Fruit fly (Drosophila melanogaster) whole organism, embryonic: ENCODE data around the gene Stat92E.

ENCODE experiments used
- Antp ChIP-seq: fragments of 200-800 bp; sonication (Bioruptor generic); optimal IDR thresholded peaks from 3 replicates; lab custom pipeline; 2016; ENCODE audit warnings: missing biosample characterization, missing genetic modification characterization
- BEAF-32 ChIP-seq: fragments of 200-800 bp; sonication (Bioruptor generic); optimal IDR thresholded peaks from 3 replicates; lab custom pipeline; 2017; ENCODE audit warnings: missing biosample characterization, missing genetic modification characterization, mild to moderate bottlenecking, moderate library complexity, missing genetic modification reagents
- CG10959 ChIP-seq: fragments of 200-800 bp; sonication (Bioruptor generic); IDR thresholded peaks from 2 replicates; pipeline ENCODE4 v1.3.6; 2022; ENCODE audit warnings: missing biosample characterization, missing genetic modification characterization
- CG12942 ChIP-seq: fragments of 200-800 bp; sonication (Bioruptor generic); optimal IDR thresholded peaks from 3 replicates; lab custom pipeline; 2016; ENCODE audit warnings: missing biosample characterization, missing genetic modification characterization
- CG15269 ChIP-seq: fragments of 200-800 bp; sonication (Bioruptor generic); optimal IDR thresholded peaks from 2 replicates; lab custom pipeline; 2018; ENCODE audit warnings: missing biosample characterization, mild to moderate bottlenecking, missing genetic modification characterization, moderate library complexity
- CG16863 ChIP-seq: fragments of 200-800 bp; sonication (Bioruptor generic); optimal IDR thresholded peaks from 3 replicates; lab custom pipeline; 2016; ENCODE audit warnings: missing biosample characterization, missing genetic modification characterization
- CG17186 ChIP-seq: fragments of 200-800 bp; sonication (Bioruptor generic); optimal IDR thresholded peaks from 3 replicates; lab custom pipeline; 2017; ENCODE audit warnings: missing biosample characterization, missing genetic modification reagents, missing genetic modification characterization
- CG1792 ChIP-seq: fragments of 200-800 bp; sonication (Bioruptor generic); optimal IDR thresholded peaks from 2 replicates; lab custom pipeline; 2016; ENCODE audit warnings: missing biosample characterization, missing genetic modification characterization
- CG2120 ChIP-seq: fragments of 200-800 bp; sonication (Bioruptor generic); optimal IDR thresholded peaks from 3 replicates; lab custom pipeline; 2016; ENCODE audit warnings: missing biosample characterization, missing genetic modification characterization
- CG30403 ChIP-seq: fragments of 200-800 bp; sonication (Bioruptor generic); optimal IDR thresholded peaks from 3 replicates; lab custom pipeline; 2016; ENCODE audit warnings: missing biosample characterization, missing genetic modification characterization
- CG3847 ChIP-seq: fragments of 200-800 bp; sonication (Bioruptor generic); IDR thresholded peaks from 2 replicates; pipeline ENCODE4 v1.3.6; 2022; ENCODE audit warnings: missing biosample characterization, missing genetic modification characterization
- CG7372 ChIP-seq: fragments of 200-800 bp; sonication (Bioruptor generic); IDR thresholded peaks from 2 replicates; pipeline ENCODE4 v1.3.6; 2022; ENCODE audit warnings: missing biosample characterization, missing genetic modification characterization
- CG7839 ChIP-seq: fragments of 200-800 bp; sonication (Bioruptor generic); optimal IDR thresholded peaks from 3 replicates; lab custom pipeline; 2018; ENCODE audit warnings: missing biosample characterization, mild to moderate bottlenecking, missing genetic modification characterization, moderate library complexity
- CG8924 ChIP-seq: fragments of 200-800 bp; optimal IDR thresholded peaks from 3 replicates; lab custom pipeline; 2019; ENCODE audit warnings: missing biosample characterization, mild to moderate bottlenecking, missing genetic modification characterization, moderate library complexity
- CG9215 ChIP-seq: fragments of 200-800 bp; sonication (Bioruptor generic); IDR thresholded peaks from 2 replicates; pipeline ENCODE4 v1.3.6; 2022; ENCODE audit warnings: missing biosample characterization, missing genetic modification characterization
- CG9797 ChIP-seq: fragments of 200-800 bp; sonication (Bioruptor generic); optimal IDR thresholded peaks from 3 replicates; lab custom pipeline; 2018; ENCODE audit warnings: missing biosample characterization, mild to moderate bottlenecking, missing genetic modification characterization
- Chrac-16 ChIP-seq: fragments of 200-800 bp; sonication (Bioruptor generic); optimal IDR thresholded peaks from 3 replicates; lab custom pipeline; 2016; ENCODE audit warnings: missing biosample characterization, missing genetic modification characterization
- CkIIα-i1 ChIP-seq: fragments of 200-800 bp; sonication (Bioruptor generic); IDR thresholded peaks from 2 replicates; pipeline ENCODE4 v1.3.6; 2022; ENCODE audit warnings: missing biosample characterization, missing genetic modification characterization
- Deaf1 ChIP-seq: fragments of 200-800 bp; optimal IDR thresholded peaks from 3 replicates; lab custom pipeline; 2019; ENCODE audit warnings: missing biosample characterization, mild to moderate bottlenecking, missing genetic modification characterization, moderate library complexity
- Dp ChIP-seq: fragments of 200-800 bp; sonication (Bioruptor generic); optimal IDR thresholded peaks from 2 replicates; lab custom pipeline; 2018; ENCODE audit warnings: missing biosample characterization, mild to moderate bottlenecking, missing genetic modification characterization, moderate library complexity
- E2f2 ChIP-seq: fragments of 200-800 bp; sonication (Bioruptor generic); IDR thresholded peaks from 2 replicates; pipeline ENCODE4 v1.3.6; 2022; ENCODE audit warnings: missing biosample characterization, missing genetic modification characterization
- Ets65A ChIP-seq: fragments of 200-800 bp; sonication (Bioruptor generic); peaks from one replicate; lab custom pipeline; 2016; ENCODE audit warnings: missing biosample characterization, missing genetic modification characterization
- Ets97D ChIP-seq: fragments of 200-800 bp; sonication (Bioruptor generic); optimal IDR thresholded peaks from 3 replicates; lab custom pipeline; 2016; ENCODE audit warnings: missing biosample characterization, missing genetic modification characterization
- HLHmδ ChIP-seq: fragments of 200-800 bp; sonication (Bioruptor generic); optimal IDR thresholded peaks from 2 replicates; lab custom pipeline; 2018; ENCODE audit warnings: missing biosample characterization, mild to moderate bottlenecking, missing genetic modification characterization, moderate library complexity
- HmgD ChIP-seq: fragments of 200-800 bp; sonication (Bioruptor generic); optimal IDR thresholded peaks from 3 replicates; lab custom pipeline; 2016; ENCODE audit warnings: missing biosample characterization, missing genetic modification characterization
- HmgZ ChIP-seq: fragments of 200-800 bp; sonication (Bioruptor generic); optimal IDR thresholded peaks from 2 replicates; lab custom pipeline; 2018; ENCODE audit warnings: missing biosample characterization, mild to moderate bottlenecking, missing genetic modification characterization
- MBD-R2 ChIP-seq: fragments of 200-800 bp; sonication (Bioruptor generic); IDR thresholded peaks from 2 replicates; pipeline ENCODE4 v1.3.6; 2022; ENCODE audit warnings: missing biosample characterization, missing genetic modification characterization
- Nf-YA ChIP-seq: fragments of 200-800 bp; sonication (Bioruptor generic); IDR thresholded peaks from 2 replicates; pipeline ENCODE4 v1.3.6; 2022; ENCODE audit warnings: missing biosample characterization, missing genetic modification characterization
- Pdp1 ChIP-seq, 2 experiments: fragments of 200-800 bp; sonication (Bioruptor generic); optimal IDR thresholded peaks; 3 replicates each; lab custom pipeline; 2016; ENCODE audit warnings: missing biosample characterization in 2 of 2, missing genetic modification characterization in 2 of 2, mild to moderate bottlenecking in 1 of 2, moderate library complexity in 1 of 2
- Ptx1 ChIP-seq: fragments of 200-800 bp; sonication (Bioruptor generic); IDR thresholded peaks from 2 replicates; pipeline ENCODE4 v1.3.6; 2022; ENCODE audit warnings: missing biosample characterization, missing genetic modification characterization
- Side ChIP-seq: fragments of 200-800 bp; sonication (Bioruptor generic); optimal IDR thresholded peaks from 2 replicates; lab custom pipeline; 2016; ENCODE audit warnings: missing biosample characterization, missing genetic modification characterization
- Sin3A ChIP-seq: fragments of >200 bp; optimal IDR thresholded peaks from 2 replicates; lab custom pipeline; 2018
- Trl ChIP-seq, 3 experiments: fragments of >200 bp in 2 of 3; fragments of 200-800 bp in 1 of 3; sonication (Bioruptor generic) in 1 of 3; optimal IDR thresholded peaks; 2 replicates in 1 of 3; 3 replicates in 2 of 3; lab custom pipeline; 2016 to 2017; ENCODE audit warnings: missing biosample characterization in 1 of 3, missing genetic modification characterization in 1 of 3
- Vsx1 ChIP-seq: fragments of 200-800 bp; sonication (Bioruptor generic); optimal IDR thresholded peaks from 2 replicates; lab custom pipeline; 2017; ENCODE audit warnings: missing biosample characterization, mild to moderate bottlenecking, missing genetic modification characterization, missing genetic modification reagents
- ab ChIP-seq: fragments of 200-800 bp; sonication (Bioruptor generic); optimal IDR thresholded peaks from 2 replicates; lab custom pipeline; 2016; ENCODE audit warnings: missing biosample characterization, missing genetic modification characterization
- ash1 ChIP-seq: fragments of 200-800 bp; sonication (Bioruptor generic); optimal IDR thresholded peaks from 2 replicates; lab custom pipeline; 2018; ENCODE audit warnings: missing biosample characterization, mild to moderate bottlenecking, missing genetic modification characterization
- chn ChIP-seq: fragments of 200-800 bp; sonication (Bioruptor generic); optimal IDR thresholded peaks from 2 replicates; lab custom pipeline; 2016; ENCODE audit warnings: missing biosample characterization, missing genetic modification characterization
- gcm ChIP-seq: fragments of 200-800 bp; sonication (Bioruptor generic); optimal IDR thresholded peaks from 2 replicates; lab custom pipeline; 2019; ENCODE audit warnings: missing biosample characterization, mild to moderate bottlenecking, missing genetic modification characterization, moderate library complexity
- gfzf ChIP-seq: fragments of 200-800 bp; sonication (Bioruptor generic); optimal IDR thresholded peaks from 2 replicates; lab custom pipeline; 2016; ENCODE audit warnings: missing biosample characterization, mild to moderate bottlenecking, missing genetic modification characterization, moderate library complexity
- ind ChIP-seq: fragments of 200-800 bp; sonication (Bioruptor generic); optimal IDR thresholded peaks from 3 replicates; lab custom pipeline; 2016; ENCODE audit warnings: missing biosample characterization, missing genetic modification characterization
- jumu ChIP-seq: fragments of 200-800 bp; sonication (Bioruptor generic); optimal IDR thresholded peaks from 3 replicates; lab custom pipeline; 2016; ENCODE audit warnings: missing biosample characterization, missing genetic modification characterization
- ken ChIP-seq: fragments of 200-800 bp; sonication (Bioruptor generic); IDR thresholded peaks from 3 replicates; pipeline ENCODE4 v1.3.6; 2022; ENCODE audit warnings: missing biosample characterization, missing genetic modification characterization
- odd ChIP-seq: fragments of 200-800 bp; sonication (Bioruptor generic); optimal IDR thresholded peaks from 2 replicates; lab custom pipeline; 2017; ENCODE audit warnings: missing biosample characterization, mild to moderate bottlenecking, missing genetic modification characterization
- p53 ChIP-seq: fragments of 200-800 bp; sonication (Bioruptor generic); optimal IDR thresholded peaks from 2 replicates; lab custom pipeline; 2016; ENCODE audit warnings: missing biosample characterization, missing genetic modification characterization
- pzg ChIP-seq: fragments of 200-800 bp; sonication (Bioruptor generic); optimal IDR thresholded peaks from 3 replicates; lab custom pipeline; 2018; ENCODE audit warnings: missing biosample characterization, mild to moderate bottlenecking, missing genetic modification characterization, moderate library complexity
- sens ChIP-seq: fragments of 200-800 bp; sonication (Bioruptor generic); peaks from one replicate; lab custom pipeline; 2016; ENCODE audit warnings: missing biosample characterization, missing genetic modification characterization
- stwl ChIP-seq: fragments of 200-800 bp; sonication (Bioruptor generic); optimal IDR thresholded peaks from 3 replicates; lab custom pipeline; 2018; ENCODE audit warnings: missing biosample characterization, mild to moderate bottlenecking, missing genetic modification characterization, moderate library complexity
- zf30C ChIP-seq: fragments of 200-800 bp; sonication (Bioruptor generic); optimal IDR thresholded peaks from 3 replicates; lab custom pipeline; 2018; ENCODE audit warnings: missing biosample characterization, mild to moderate bottlenecking, missing genetic modification characterization
- zfh2 ChIP-seq: fragments of 200-800 bp; sonication (Bioruptor generic); optimal IDR thresholded peaks from 2 replicates; lab custom pipeline; 2016; ENCODE audit warnings: missing biosample characterization, missing genetic modification characterization

Gene Stat92E

DNA sequence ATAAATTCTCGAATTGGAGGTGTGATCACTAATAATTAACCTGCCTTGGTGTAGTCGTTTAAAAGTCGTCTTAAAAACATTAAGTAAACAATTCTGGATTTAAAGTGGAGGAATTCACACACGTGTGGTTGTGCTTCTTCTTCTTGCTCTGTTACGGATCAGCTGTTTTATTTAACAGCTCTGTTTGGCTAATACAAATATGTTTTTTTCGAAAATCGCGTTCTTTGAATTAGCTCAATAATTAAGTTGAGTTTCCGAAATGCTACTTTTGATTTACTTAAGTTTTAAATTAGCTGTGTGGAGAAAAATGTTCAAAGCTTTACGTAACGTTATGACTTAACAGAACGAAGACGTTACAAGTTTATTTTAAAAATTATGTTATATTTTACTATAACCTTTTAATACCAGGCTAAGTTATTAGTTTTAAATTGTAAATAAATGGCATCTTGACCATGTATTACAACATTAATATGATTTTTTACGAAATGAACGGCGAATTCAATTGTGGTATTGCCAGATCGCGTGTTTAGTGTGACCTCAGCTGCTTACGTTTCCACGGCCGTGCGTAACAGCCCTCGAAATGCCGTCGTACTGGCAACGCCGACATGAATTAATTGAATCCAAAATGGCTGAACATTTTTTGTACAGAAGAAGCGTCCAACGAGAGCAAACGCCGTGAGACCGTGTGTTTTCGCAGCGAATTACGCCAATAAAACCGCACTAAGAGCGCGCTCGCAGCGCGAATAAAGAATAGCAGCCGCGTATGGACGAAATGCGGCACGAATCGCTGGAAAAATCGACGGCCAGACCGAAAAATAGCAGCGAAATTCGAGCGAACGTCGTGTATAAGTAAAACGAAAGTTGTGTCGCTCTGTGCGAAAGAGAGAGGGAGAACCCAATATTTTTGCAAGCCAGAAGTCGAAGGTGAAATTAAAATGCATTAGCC lies 40.7 kb upstream of the Stat92E start, which contains the start of the genes Pus1 and bon (continued):
- TF ChIP-seq HLHmδ: peak; percentile 37
- TF ChIP-seq gcm: peak; percentile 30
- peak; percentile 34; the same call in 1 of the 3 replicates for TF ChIP-seq ken (GFP tag; lab: Robert Waterston, UW)
- TF ChIP-seq gfzf (GFP tag; lab: Kevin White, UChicago): peak; percentile 60
- TF ChIP-seq Sin3A: peak; percentile 43
- TF ChIP-seq stwl (tag; lab: Kevin White, UChicago): peak; percentile 79
- peak; percentile 64 for TF ChIP-seq CG17186 (GFP tag; lab: Kevin White, UChicago)
- TF ChIP-seq chn (GFP tag; lab: Kevin White, UChicago): peak; percentile 5
- peak; percentile 89 for TF ChIP-seq sens
- TF ChIP-seq p53 (GFP tag; lab: Kevin White, UChicago): peak; percentile 5
- peak; percentile 26 for TF ChIP-seq ind
- TF ChIP-seq CG9215: no peak
- peak in 1 of 2 experiments; percentile 34 for TF ChIP-seq Trl (optimal IDR thresholded peaks at IDR 0.05; lab: Kevin White, UChicago)
- no peak for TF ChIP-seq Trl (GFP tag; optimal IDR thresholded peaks at IDR 0.05; lab: Kevin White, UChicago)
- peak; percentile 34 for TF ChIP-seq CG1792 (GFP tag; lab: Kevin White, UChicago)
- peak; percentile 41 for TF ChIP-seq Side (GFP tag; lab: Kevin White, UChicago)
- TF ChIP-seq HmgD (GFP tag; lab: Kevin White, UChicago): no peak
- TF ChIP-seq E2f2 (GFP tag; lab: Robert Waterston, UW): peak; percentile 37
- TF ChIP-seq Deaf1 (tag; lab: Kevin White, UChicago): peak; percentile 63
- no peak for TF ChIP-seq CG10959 (GFP tag; lab: Robert Waterston, UW)
- 0 out of 2 replicates have a peak, but pooled peaks have one; percentile 8 for TF ChIP-seq Nf-YA (GFP tag; lab: Robert Waterston, UW)
- TF ChIP-seq Ets65A (GFP tag; lab: Kevin White, UChicago): peak; percentile 51
- no peak for TF ChIP-seq Ptx1 (GFP tag; lab: Robert Waterston, UW)
- TF ChIP-seq CG2120 (GFP tag; lab: Kevin White, UChicago): peak; percentile 50
- peak; percentile 16 for TF ChIP-seq Chrac-16 (GFP tag; lab: Kevin White, UChicago)
- TF ChIP-seq CG12942: no peak
- 0 out of 2 replicates have a peak, but pooled peaks have one; percentile 34 for TF ChIP-seq MBD-R2 (GFP tag; lab: Robert Waterston, UW)
- peak; percentile 35 for TF ChIP-seq Dp (GFP tag; lab: Kevin White, UChicago)
- TF ChIP-seq CG16863 (GFP tag; lab: Kevin White, UChicago): no peak
- no peak for TF ChIP-seq odd (GFP tag; lab: Kevin White, UChicago)
- peak; percentile 87 for TF ChIP-seq pzg (GFP tag; lab: Kevin White, UChicago)
- TF ChIP-seq CG7372 (GFP tag; lab: Robert Waterston, UW): no peak
- peak; percentile 89 for TF ChIP-seq CG9797
- TF ChIP-seq Antp (GFP tag; lab: Kevin White, UChicago): peak; percentile 49
- TF ChIP-seq BEAF-32 (GFP tag; lab: Kevin White, UChicago): peak; percentile 52
- TF ChIP-seq Ets97D (GFP tag; lab: Kevin White, UChicago): peak; percentile 83
- peak; percentile 1 for TF ChIP-seq CG7839 (tag; lab: Kevin White, UChicago)
- no peak for TF ChIP-seq ash1 (GFP tag; lab: Kevin White, UChicago)
- peak; percentile 17 for TF ChIP-seq zfh2 (GFP tag; lab: Kevin White, UChicago)
- TF ChIP-seq HmgZ (tag; lab: Kevin White, UChicago): peak; percentile 29
- TF ChIP-seq CkIIα-i1 (GFP tag; lab: Robert Waterston, UW): no peak
- TF ChIP-seq CG8924: peak; percentile 36
- TF ChIP-seq CG30403 (GFP tag; lab: Kevin White, UChicago): peak; percentile 25
- no peak for TF ChIP-seq ab (GFP tag; lab: Kevin White, UChicago)
- peak; percentile 5 for TF ChIP-seq CG15269 (tag; lab: Kevin White, UChicago)
- peak in 1 of 2 experiments; percentile 87 for TF ChIP-seq Pdp1 (GFP tag; optimal IDR thresholded peaks at IDR 0.05; lab: Kevin White, UChicago)
- peak; percentile 64 for TF ChIP-seq CG3847 (GFP tag; lab: Robert Waterston, UW)
- no peak for TF ChIP-seq zf30C (GFP tag; lab: Kevin White, UChicago)
- TF ChIP-seq Vsx1 (GFP tag; lab: Kevin White, UChicago): peak; percentile 51
- TF ChIP-seq jumu (GFP tag; lab: Kevin White, UChicago): peak; percentile 32
